Worm (Caenorhabditis elegans): ENCODE results near the gene K10D2.5.

DNA sequence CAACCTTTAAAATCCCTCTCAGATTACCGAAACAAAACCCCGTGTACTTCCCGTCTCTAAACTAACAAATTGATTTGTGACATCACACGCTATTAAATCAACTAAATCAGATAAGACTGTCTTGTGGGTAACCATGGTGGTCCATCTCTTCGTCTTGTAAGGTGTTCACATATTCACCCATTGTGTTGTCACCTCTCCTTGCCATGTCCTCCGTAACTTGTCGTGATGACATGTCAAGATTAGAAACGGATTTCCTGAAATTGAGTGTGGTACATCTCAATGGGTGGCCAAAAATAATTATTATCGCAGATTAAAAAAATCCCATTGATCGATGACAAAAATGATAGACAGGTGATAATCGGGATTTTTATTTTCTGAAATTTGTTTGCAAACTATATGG is 48.1 kb upstream of the K10D2.5 start:
- TF ChIP-seq ztf-11 (tag; optimal IDR thresholded peaks at IDR 0.05), result no peak
- TF ChIP-seq unc-62 (GFP tag; optimal IDR thresholded peaks at IDR 0.05), result no peak
- TF ChIP-seq nhr-12 (tag; optimal IDR thresholded peaks at IDR 0.05), result no peak
- TF ChIP-seq ama-1 (optimal IDR thresholded peaks at IDR 0.05), result no peak
- no peak for TF ChIP-seq nhr-77 (tag; optimal IDR thresholded peaks at IDR 0.05)
- no peak for TF ChIP-seq egl-27 (tag; optimal IDR thresholded peaks at IDR 0.05)
- no peak for TF ChIP-seq mdl-1 (tag; optimal IDR thresholded peaks at IDR 0.05)
- no peak for TF ChIP-seq ceh-16 (tag; optimal IDR thresholded peaks at IDR 0.05)
- TF ChIP-seq nhr-28 (tag; optimal IDR thresholded peaks at IDR 0.05), result no peak
- TF ChIP-seq elt-2 (tag; optimal IDR thresholded peaks at IDR 0.05), result no peak
